Worm (Caenorhabditis elegans): Measurements from ENCODE around the gene lron-13.

Gene lron-13

DNA sequence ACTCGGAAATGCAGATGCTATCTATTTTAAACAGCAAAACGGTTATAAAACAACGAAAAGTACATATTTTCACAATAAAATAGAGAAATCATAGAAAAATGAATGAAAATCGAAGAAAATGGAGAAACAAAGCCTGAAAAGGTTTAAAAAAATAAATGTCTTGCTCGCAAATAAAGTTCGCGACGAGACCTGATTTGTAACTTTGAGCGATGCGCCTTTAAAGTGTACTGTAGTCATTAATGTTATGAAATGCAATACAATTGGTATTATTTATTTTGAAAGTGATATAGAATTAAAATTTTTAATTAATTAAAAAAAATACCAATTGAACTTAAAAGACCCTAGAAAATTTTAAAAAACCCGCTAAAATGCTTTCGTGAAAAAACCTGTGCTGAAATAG is 34.0 kb downstream of the lron-13 start:
- TF ChIP-seq med-1 (GFP tag; optimal IDR thresholded peaks at IDR 0.05; ENCODE audit: insufficient read depth) (no peak), ztf-29 (GFP tag; IDR thresholded peaks at IDR 0.05) (no peak), T22C8.4 (GFP tag; IDR thresholded peaks at IDR 0.05) (no peak), ref-1 (GFP tag; conservative IDR thresholded peaks at IDR 0.05) (no peak), tab-1 (GFP tag; IDR thresholded peaks at IDR 0.05) (no peak), klf-2 (GFP tag; conservative IDR thresholded peaks at IDR 0.05) (no peak), flt-1 (GFP tag; IDR thresholded peaks at IDR 0.05) (no peak)

DNA sequence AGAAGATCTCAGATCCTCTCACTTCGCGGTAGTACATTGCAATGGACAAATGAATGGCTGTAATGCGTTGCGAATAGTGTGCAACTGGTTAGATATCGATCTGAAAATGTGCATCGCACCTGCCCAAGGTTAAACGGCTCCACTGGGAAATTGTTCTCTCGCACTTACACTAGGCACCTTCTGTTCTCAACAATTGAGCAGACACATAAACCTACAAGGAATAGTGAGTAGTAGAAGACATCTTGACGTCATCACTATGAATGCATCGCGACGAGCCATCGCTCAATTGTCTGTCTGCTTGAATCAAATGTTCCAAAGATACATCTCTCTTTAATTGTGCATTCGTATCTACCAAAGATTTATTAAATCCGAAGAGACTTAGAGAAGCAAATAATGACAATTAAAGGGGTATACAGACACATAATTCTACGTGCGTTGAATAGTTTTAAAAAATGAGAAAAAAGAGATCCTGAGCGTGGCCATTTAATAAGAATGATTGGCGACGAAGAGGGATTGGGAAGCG is 35.8 kb downstream of the lron-13 start, which contains the start of gene T05D4.2:
T05D4.2 (minus strand) TSS at position 83 of the 523 bp plus-strand sequence.
- no peak for TF ChIP-seq ref-1 (GFP tag; conservative IDR thresholded peaks at IDR 0.05)
- TF ChIP-seq klf-2 (GFP tag; conservative IDR thresholded peaks at IDR 0.05): no peak
- TF ChIP-seq flt-1 (GFP tag; IDR thresholded peaks at IDR 0.05): no peak
- TF ChIP-seq ztf-23 (GFP tag; IDR thresholded peaks at IDR 0.05): no peak
- TF ChIP-seq med-1 (GFP tag; optimal IDR thresholded peaks at IDR 0.05; ENCODE audit: insufficient read depth): no peak
- TF ChIP-seq ztf-29 (GFP tag; IDR thresholded peaks at IDR 0.05): no peak

DNA sequence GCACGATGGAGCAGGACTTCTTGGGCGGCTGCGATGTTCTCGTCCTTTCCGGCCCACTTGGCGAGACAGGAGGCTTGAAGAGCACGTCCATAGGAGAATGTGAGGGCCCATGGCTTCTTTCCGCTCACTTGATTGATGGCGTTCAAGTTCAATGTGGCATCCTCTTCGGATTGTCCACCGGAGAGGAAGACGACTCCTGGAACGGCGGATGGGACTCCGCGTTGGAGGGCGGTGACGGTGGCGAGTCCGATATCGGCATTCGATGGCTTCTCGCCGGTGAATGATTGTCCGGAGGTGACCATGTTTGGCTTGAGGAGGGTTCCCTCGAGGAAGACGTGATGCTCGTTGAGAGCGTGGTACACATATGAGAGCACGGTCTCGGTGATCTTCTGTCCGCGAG is 36.3 kb downstream of the lron-13 start:
- TF ChIP-seq cog-1 (tag; optimal IDR thresholded peaks at IDR 0.05): no peak
- TF ChIP-seq ztf-23 (GFP tag; IDR thresholded peaks at IDR 0.05): no peak
- TF ChIP-seq ztf-29 (GFP tag; IDR thresholded peaks at IDR 0.05): no peak
- no peak for TF ChIP-seq T22C8.4 (GFP tag; IDR thresholded peaks at IDR 0.05)
- TF ChIP-seq med-1 (GFP tag; optimal IDR thresholded peaks at IDR 0.05; ENCODE audit: insufficient read depth): no peak
- no peak for TF ChIP-seq flt-1 (GFP tag; IDR thresholded peaks at IDR 0.05)

DNA sequence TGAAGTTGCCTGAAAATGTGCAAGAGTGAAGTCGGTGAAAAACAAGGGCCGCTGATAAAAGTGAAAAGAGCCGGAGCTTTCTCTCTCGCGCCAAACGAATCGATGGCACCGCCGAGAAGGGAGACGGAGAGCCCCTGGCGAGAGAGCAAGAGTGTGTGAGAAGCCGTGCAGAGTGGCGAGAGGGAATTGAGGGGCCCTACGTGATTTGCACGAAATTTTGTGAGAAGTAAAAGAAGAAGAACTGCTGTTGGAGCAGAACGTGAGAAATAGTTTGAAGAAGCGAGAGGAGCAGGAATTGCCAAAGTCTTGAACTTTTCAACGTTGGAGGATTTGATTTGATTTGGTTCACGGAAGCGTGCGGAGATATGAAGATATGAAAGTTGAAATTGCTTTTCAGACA is 37.7 kb downstream of the lron-13 start, which contains the start of gene aldo-1:
aldo-1 (minus strand) TSS at position 9 of the 400 bp plus-strand sequence.
- TF ChIP-seq T22C8.4 (GFP tag; IDR thresholded peaks at IDR 0.05) (peak; percentile 44; the same call in 1 of the 2 replicates), cog-1 (tag; optimal IDR thresholded peaks at IDR 0.05) (no peak), ztf-29 (GFP tag; IDR thresholded peaks at IDR 0.05) (no peak), flt-1 (GFP tag; IDR thresholded peaks at IDR 0.05) (0 out of 2 replicates have a peak, but pooled peaks have one; percentile 35), tab-1 (GFP tag; IDR thresholded peaks at IDR 0.05) (no peak)

DNA sequence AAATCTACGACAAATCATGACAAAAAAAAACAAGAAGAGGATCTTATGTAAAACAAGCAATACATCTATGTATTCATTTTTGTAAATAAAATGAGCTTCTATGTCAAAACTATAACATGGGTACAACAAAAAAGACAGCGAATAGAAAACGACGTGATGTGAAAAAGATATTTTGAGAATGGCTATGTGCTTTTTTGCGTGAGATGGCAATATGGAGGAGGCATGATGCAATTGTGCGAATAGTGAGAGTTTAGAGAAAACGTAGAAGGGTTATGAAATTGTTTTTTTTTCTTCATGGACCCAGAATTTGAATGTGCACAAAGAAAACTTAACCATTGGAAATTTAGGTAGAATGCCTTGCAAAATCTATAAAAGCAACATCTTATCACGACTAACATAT is 38.7 kb downstream of the lron-13 start:
- no peak for TF ChIP-seq tab-1 (GFP tag; IDR thresholded peaks at IDR 0.05)
- no peak for TF ChIP-seq flt-1 (GFP tag; IDR thresholded peaks at IDR 0.05)
- no peak for TF ChIP-seq T22C8.4 (GFP tag; IDR thresholded peaks at IDR 0.05)
- TF ChIP-seq med-1 (GFP tag; optimal IDR thresholded peaks at IDR 0.05; ENCODE audit: insufficient read depth): no peak
- no peak for TF ChIP-seq ztf-29 (GFP tag; IDR thresholded peaks at IDR 0.05)
- TF ChIP-seq ref-1 (GFP tag; conservative IDR thresholded peaks at IDR 0.05): no peak
- no peak for TF ChIP-seq klf-2 (GFP tag; conservative IDR thresholded peaks at IDR 0.05)
- no peak for TF ChIP-seq cog-1 (tag; optimal IDR thresholded peaks at IDR 0.05)
- TF ChIP-seq ztf-23 (GFP tag; IDR thresholded peaks at IDR 0.05): no peak

DNA sequence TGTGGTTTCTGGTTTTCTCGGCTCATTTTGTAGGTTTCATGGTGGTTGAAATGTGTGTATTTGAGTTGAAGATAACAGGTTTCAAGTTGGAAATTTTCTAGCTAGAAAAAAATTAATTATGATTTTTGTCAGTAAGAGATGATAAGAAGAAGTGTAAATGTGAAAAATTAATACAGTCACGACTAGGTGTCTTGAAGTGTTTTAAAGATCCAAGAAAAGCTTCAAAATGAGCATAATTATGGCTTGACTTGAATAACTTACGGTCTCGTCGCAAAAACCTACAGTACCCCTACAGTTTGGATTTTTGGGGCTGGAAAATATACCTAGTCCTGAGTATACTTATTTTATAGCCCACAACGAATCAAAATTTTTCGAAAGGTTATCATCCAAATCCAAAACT is 43.1 kb downstream of the lron-13 start, which contains the start of gene exc-12:
exc-12 (minus strand) TSS at position 101 of the 400 bp plus-strand sequence.
- TF ChIP-seq ztf-23 (GFP tag; IDR thresholded peaks at IDR 0.05) (no peak), ref-1 (GFP tag; conservative IDR thresholded peaks at IDR 0.05) (no peak), T22C8.4 (GFP tag; IDR thresholded peaks at IDR 0.05) (no peak), cog-1 (tag; optimal IDR thresholded peaks at IDR 0.05) (no peak), klf-2 (GFP tag; conservative IDR thresholded peaks at IDR 0.05) (no peak), tab-1 (GFP tag; IDR thresholded peaks at IDR 0.05) (no peak), flt-1 (GFP tag; IDR thresholded peaks at IDR 0.05) (no peak), ztf-29 (GFP tag; IDR thresholded peaks at IDR 0.05) (no peak), med-1 (GFP tag; optimal IDR thresholded peaks at IDR 0.05; ENCODE audit: insufficient read depth) (no peak)

DNA sequence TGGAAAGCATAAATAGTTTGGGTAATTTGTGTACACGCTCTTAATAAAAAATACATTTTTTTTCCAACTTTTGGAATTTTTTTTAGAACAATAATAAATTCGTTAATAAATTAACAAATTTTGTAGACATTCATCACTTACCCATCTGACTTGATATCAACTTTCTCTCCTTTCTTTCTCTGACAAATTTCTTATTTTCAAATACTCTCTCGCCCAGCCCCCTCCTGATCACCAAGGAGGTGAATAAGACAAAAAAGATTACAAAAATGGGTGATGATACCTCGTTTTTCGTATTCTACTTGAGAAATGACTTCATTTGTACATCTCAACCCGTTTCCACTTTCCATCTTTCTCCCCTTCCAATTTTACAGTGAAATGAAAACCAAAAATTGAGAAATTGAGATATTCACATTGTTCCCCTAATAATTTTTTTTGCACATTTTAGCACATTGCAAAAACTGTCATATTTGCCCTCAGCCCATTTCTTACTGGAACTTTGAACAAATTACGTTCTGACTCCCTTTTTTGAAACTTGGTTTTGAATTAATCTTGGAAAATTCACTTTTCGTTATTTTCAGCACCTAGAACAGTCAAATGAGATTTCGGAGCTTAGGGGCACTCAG is 48.5 kb downstream of the lron-13 start, which contains the start of gene osm-7:
osm-7 (plus strand) TSS at position 573 of the 623 bp plus-strand sequence.
- TF ChIP-seq ztf-29 (GFP tag; IDR thresholded peaks at IDR 0.05): no peak
- TF ChIP-seq tab-1 (GFP tag; IDR thresholded peaks at IDR 0.05): no peak

DNA sequence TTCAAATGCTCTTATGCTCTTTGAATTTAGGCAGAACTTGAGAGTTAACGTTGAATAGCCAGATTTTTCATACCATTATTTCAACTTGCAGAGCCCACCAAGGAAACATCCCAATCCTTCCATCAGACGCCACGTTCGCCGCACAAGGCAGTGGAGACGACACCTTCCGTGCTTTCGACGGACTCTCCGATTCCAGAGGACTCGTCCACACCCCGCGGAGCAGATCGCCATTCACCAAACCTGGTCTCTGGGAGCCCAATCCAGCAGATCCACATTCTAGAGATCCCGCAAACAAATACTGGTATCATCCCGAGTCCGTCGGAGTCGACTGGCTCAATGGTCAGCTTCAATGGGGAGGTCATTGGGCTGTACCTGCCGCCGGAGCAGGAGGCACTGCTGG is 52.8 kb downstream of the lron-13 start:
- TF ChIP-seq med-1 (GFP tag; optimal IDR thresholded peaks at IDR 0.05; ENCODE audit: insufficient read depth): no peak
- TF ChIP-seq ztf-23 (GFP tag; IDR thresholded peaks at IDR 0.05): no peak
- no peak for TF ChIP-seq flt-1 (GFP tag; IDR thresholded peaks at IDR 0.05)
- TF ChIP-seq tab-1 (GFP tag; IDR thresholded peaks at IDR 0.05): no peak
- TF ChIP-seq cog-1 (tag; optimal IDR thresholded peaks at IDR 0.05): no peak
- TF ChIP-seq klf-2 (GFP tag; conservative IDR thresholded peaks at IDR 0.05): no peak
- TF ChIP-seq ztf-29 (GFP tag; IDR thresholded peaks at IDR 0.05): no peak
- no peak for TF ChIP-seq ref-1 (GFP tag; conservative IDR thresholded peaks at IDR 0.05)
- no peak for TF ChIP-seq T22C8.4 (GFP tag; IDR thresholded peaks at IDR 0.05)

DNA sequence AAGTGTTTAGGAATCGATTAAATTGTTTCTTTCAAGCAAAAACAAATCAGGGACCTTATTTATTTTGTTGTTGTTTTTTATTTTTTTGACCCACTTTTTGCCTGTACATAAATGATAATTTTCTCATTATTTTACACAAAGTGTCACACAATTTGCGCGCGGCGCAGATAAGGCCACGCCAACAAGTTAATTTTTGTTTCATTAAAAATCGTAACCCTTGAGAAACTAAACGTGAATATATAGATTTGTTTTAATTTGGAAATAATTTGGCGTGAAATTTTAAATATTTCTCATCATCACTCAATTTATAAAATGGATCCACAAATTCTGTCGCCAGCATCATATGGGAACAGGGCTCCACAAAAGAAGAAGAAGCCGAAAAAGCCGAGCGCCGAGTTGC is 53.3 kb downstream of the lron-13 start, which contains the start of gene T05D4.5:
T05D4.5 (plus strand) TSS at position 301 of the 400 bp plus-strand sequence.
- TF ChIP-seq flt-1 (GFP tag; IDR thresholded peaks at IDR 0.05): no peak
- no peak for TF ChIP-seq klf-2 (GFP tag; conservative IDR thresholded peaks at IDR 0.05)
- no peak for TF ChIP-seq med-1 (GFP tag; optimal IDR thresholded peaks at IDR 0.05; ENCODE audit: insufficient read depth)
- TF ChIP-seq ref-1 (GFP tag; conservative IDR thresholded peaks at IDR 0.05): no peak
- no peak for TF ChIP-seq ztf-29 (GFP tag; IDR thresholded peaks at IDR 0.05)
- TF ChIP-seq ztf-23 (GFP tag; IDR thresholded peaks at IDR 0.05): no peak
- no peak for TF ChIP-seq T22C8.4 (GFP tag; IDR thresholded peaks at IDR 0.05)
- TF ChIP-seq cog-1 (tag; optimal IDR thresholded peaks at IDR 0.05): no peak
- TF ChIP-seq tab-1 (GFP tag; IDR thresholded peaks at IDR 0.05): no peak

DNA sequence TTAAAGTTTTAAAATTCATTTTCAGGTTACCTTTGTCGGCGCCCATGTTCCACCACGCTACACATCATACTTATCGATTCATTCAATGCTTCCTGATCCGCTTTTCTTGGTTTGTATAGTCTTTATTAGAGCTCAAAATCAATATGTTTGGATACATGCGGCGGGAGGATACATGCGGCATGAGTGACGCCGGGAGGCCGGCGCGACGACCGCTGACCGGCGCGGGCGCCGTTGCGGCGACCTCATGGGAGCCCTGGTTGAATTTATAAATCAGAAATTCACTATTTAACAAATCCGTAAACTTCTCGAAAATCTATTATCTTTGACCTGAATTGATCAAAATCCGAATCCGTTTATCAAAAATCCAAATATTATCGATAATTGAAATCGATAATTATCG is 54.5 kb downstream of the lron-13 start:
- TF ChIP-seq cog-1 (tag; optimal IDR thresholded peaks at IDR 0.05) (no peak), klf-2 (GFP tag; conservative IDR thresholded peaks at IDR 0.05) (no peak), med-1 (GFP tag; optimal IDR thresholded peaks at IDR 0.05; ENCODE audit: insufficient read depth) (no peak)

Data from whole organism, midembryonic.